Worm (Caenorhabditis elegans) whole organism, mixed stage, embryonic: Measurements from ENCODE around the gene str-207.

Source experiments
- cnd-1 ChIP-seq: fragments of 200-800 bp; sonication (Bioruptor generic); optimal IDR thresholded peaks from 2 replicates; lab custom pipeline; 2018; ENCODE audit warnings: mild to moderate bottlenecking, missing genetic modification characterization, missing compliant biosample characterization
- elt-3 ChIP-seq: fragments of 150-350 bp; optimal IDR thresholded peaks from 2 replicates; lab custom pipeline; 2014; ENCODE audit warnings: missing biosample characterization, missing genetic modification characterization
- nhr-76 ChIP-seq: sonication (generic microtip); optimal IDR thresholded peaks from 2 replicates; lab custom pipeline; 2017; ENCODE audit warnings: missing biosample characterization, missing genetic modification characterization
- pha-4 ChIP-seq: fragments of 150-350 bp; optimal IDR thresholded peaks from 2 replicates; lab custom pipeline; 2018; ENCODE audit warnings: missing biosample characterization, missing genetic modification reagents, missing genetic modification characterization
- snpc-4 ChIP-seq: fragments of 150-350 bp; optimal IDR thresholded peaks from 2 replicates; lab custom pipeline; 2014; ENCODE audit warnings: missing biosample characterization, missing genetic modification characterization
- unc-62 ChIP-seq: fragments of 150-350 bp; optimal IDR thresholded peaks from 2 replicates; lab custom pipeline; 2014; ENCODE audit warnings: missing biosample characterization, missing genetic modification reagents, missing genetic modification characterization

DNA sequence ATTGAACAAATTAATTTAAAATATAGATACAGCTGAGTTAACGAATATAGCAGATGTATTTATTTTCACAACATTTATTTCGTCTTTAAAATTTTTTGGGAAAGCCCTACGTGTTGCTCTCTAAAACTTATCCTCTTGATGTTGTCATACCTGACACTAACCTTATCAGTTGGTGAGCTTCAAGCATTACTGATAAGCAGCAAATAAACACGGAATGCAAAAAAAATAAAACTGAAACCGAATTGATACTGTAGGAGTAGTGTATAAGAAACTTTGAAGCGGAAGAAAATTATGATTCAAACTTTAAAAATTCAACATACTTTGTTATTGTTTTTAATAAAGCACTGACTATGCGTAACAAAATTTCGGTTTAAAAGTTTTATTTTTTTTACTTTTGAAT, 16.4 kb upstream of the str-207 start:
- TF ChIP-seq pha-4: no peak
- TF ChIP-seq nhr-76 (tag; lab: Kevin White, UChicago): no peak
- no peak for TF ChIP-seq elt-3
- no peak for TF ChIP-seq unc-62 (GFP tag; lab: Kevin White, UChicago)
- TF ChIP-seq cnd-1 (tag; lab: Kevin White, UChicago): no peak
- TF ChIP-seq snpc-4 (tag; lab: Kevin White, UChicago): no peak
